Worm (Caenorhabditis elegans) whole organism, mixed stage, embryonic: ENCODE measurements around the gene osm-3.

Source experiments
- blmp-1 ChIP-seq: fragments of 150-350 bp; optimal IDR thresholded peaks from 2 replicates; lab custom pipeline; 2014; ENCODE audit warnings: missing biosample characterization, missing genetic modification characterization
- elt-1 ChIP-seq: sonication (generic microtip); optimal IDR thresholded peaks from 2 replicates; lab custom pipeline; 2017; ENCODE audit warnings: missing genetic modification characterization, mild to moderate bottlenecking, missing compliant biosample characterization, antibody characterized with exemption, moderate library complexity, borderline replicate concordance; ENCODE audit not compliant: insufficient read depth
- lin-13 ChIP-seq: fragments of 150-350 bp; optimal IDR thresholded peaks from 2 replicates; lab custom pipeline; 2014; ENCODE audit warnings: missing biosample characterization, missing genetic modification characterization
- lsy-2 ChIP-seq: fragments of 150-350 bp; optimal IDR thresholded peaks from 2 replicates; lab custom pipeline; 2014; ENCODE audit warnings: missing biosample characterization, missing genetic modification characterization
- mab-5 ChIP-seq: fragments of 150-350 bp; optimal IDR thresholded peaks from 2 replicates; lab custom pipeline; 2014; ENCODE audit warnings: missing biosample characterization, missing genetic modification characterization
- pha-4 ChIP-seq: fragments of 150-350 bp; optimal IDR thresholded peaks from 2 replicates; lab custom pipeline; 2018; ENCODE audit warnings: missing biosample characterization, missing genetic modification reagents, missing genetic modification characterization
- sptf-1 ChIP-seq: sonication (generic microtip); optimal IDR thresholded peaks from 2 replicates; lab custom pipeline; 2017; ENCODE audit warnings: mild to moderate bottlenecking, missing genetic modification characterization, moderate library complexity, missing compliant biosample characterization
- ztf-11 ChIP-seq: fragments of 150-350 bp; optimal IDR thresholded peaks from 2 replicates; lab custom pipeline; 2014; ENCODE audit warnings: missing biosample characterization, missing genetic modification characterization

DNA sequence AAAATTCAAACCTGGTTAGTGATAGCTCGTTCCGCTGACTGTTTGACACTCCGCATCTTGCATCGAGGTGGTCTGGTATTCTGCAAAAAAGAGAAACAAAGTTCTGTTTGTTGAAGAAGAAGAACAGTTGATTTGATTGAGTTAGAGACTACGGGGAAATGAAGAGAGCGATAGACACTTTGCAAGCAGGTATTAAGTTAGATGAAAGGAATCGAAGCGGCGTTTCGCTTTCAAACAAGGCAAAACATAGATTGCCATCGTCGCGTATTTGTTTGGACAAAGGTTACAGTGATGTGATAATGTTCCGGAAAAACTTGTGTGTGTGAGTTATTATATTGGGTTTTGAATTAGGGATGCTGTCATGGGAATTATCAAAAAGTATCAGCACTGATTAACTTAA, 16.4 kb upstream of the osm-3 start:
- TF ChIP-seq elt-1 (tag; lab: Kevin White, UChicago) (no peak), blmp-1 (tag; lab: Kevin White, UChicago) (no peak), pha-4 (no peak), mab-5 (tag; lab: Kevin White, UChicago) (no peak), lsy-2 (tag; lab: Kevin White, UChicago) (no peak), sptf-1 (tag; lab: Kevin White, UChicago) (no peak), lin-13 (tag; lab: Kevin White, UChicago) (no peak), ztf-11 (tag; lab: Kevin White, UChicago) (no peak)
